Fruit fly (Drosophila melanogaster): Measurements from ENCODE around the gene CG5854.

Gene CG5854

DNA sequence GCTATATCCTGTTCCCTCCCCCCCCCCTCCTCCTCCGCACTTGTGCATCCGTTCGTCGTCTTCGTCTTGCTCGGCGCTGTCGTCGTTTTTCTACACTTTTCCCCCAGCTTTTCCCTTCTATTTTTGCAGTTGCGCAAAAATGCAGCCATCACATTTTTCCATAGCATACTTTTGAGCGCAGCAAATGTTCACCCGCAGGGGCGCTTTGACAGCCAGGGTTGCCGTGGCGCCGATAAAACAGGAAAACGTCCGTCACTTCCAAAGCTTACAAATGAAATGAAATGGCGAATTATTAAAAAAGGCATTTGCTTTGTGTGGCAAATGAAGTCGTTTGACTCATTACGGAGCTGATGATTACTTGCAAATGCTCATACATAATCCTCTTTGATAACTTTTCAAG lies 31.2 kb upstream of the CG5854 start:
- TF ChIP-seq CG5180 (GFP tag; optimal IDR thresholded peaks at IDR 0.05) = no peak
- no peak for TF ChIP-seq CG6813 (GFP tag; optimal IDR thresholded peaks at IDR 0.05)
- peak; percentile 91 for TF ChIP-seq CG2116 (GFP tag; optimal IDR thresholded peaks at IDR 0.05)
- no peak for TF ChIP-seq Asciz (GFP tag; optimal IDR thresholded peaks at IDR 0.05)
- no peak for TF ChIP-seq jigr1 (GFP tag; IDR thresholded peaks at IDR 0.05)
- TF ChIP-seq gem (tag; optimal IDR thresholded peaks at IDR 0.05) = no peak
- no peak for TF ChIP-seq chm (GFP tag; IDR thresholded peaks at IDR 0.05)
- no peak for TF ChIP-seq Scr (GFP tag; IDR thresholded peaks at IDR 0.05; ENCODE audit: partially characterized antibody)
- TF ChIP-seq crc (GFP tag; optimal IDR thresholded peaks at IDR 0.05) = no peak
- no peak for TF ChIP-seq nerfin-1 (tag; optimal IDR thresholded peaks at IDR 0.05)
- TF ChIP-seq Taf1 (GFP tag; IDR thresholded peaks at IDR 0.05) = no peak
- TF ChIP-seq sna (GFP tag; IDR thresholded peaks at IDR 0.05; ENCODE audit: partially characterized antibody) = no peak
- no peak for TF ChIP-seq Side (GFP tag; optimal IDR thresholded peaks at IDR 0.05)
- no peak for TF ChIP-seq CG13123 (GFP tag; optimal IDR thresholded peaks at IDR 0.05)
- TF ChIP-seq maf-S (GFP tag; optimal IDR thresholded peaks at IDR 0.05) = no peak
- TF ChIP-seq Med (GFP tag) = peak; percentile 34
- no peak for TF ChIP-seq Bdp1 (GFP tag; optimal IDR thresholded peaks at IDR 0.05)
- TF ChIP-seq pfk (GFP tag; optimal IDR thresholded peaks at IDR 0.05) = no peak
- no peak for TF ChIP-seq gcm2 (GFP tag; optimal IDR thresholded peaks at IDR 0.05)
- no peak for TF ChIP-seq Ravus (GFP tag; IDR thresholded peaks at IDR 0.05)
- TF ChIP-seq psq (GFP tag; optimal IDR thresholded peaks at IDR 0.05) = no peak
- no peak for TF ChIP-seq insv (GFP tag; optimal IDR thresholded peaks at IDR 0.05)
- TF ChIP-seq Dbx (GFP tag; IDR thresholded peaks at IDR 0.05) = no peak
- no peak for TF ChIP-seq CG1233 (GFP tag; optimal IDR thresholded peaks at IDR 0.05)
- no peak for TF ChIP-seq vnd (GFP tag; IDR thresholded peaks at IDR 0.05; ENCODE audit: partially characterized antibody)
- no peak for TF ChIP-seq CG7745 (tag; optimal IDR thresholded peaks at IDR 0.05)
- no peak for TF ChIP-seq CG6272 (GFP tag; IDR thresholded peaks at IDR 0.05)
- peak; percentile 81 for TF ChIP-seq stwl (tag; optimal IDR thresholded peaks at IDR 0.05)
- no peak for TF ChIP-seq Hr39 (optimal IDR thresholded peaks at IDR 0.05)
- no peak for TF ChIP-seq gfzf (GFP tag; optimal IDR thresholded peaks at IDR 0.05)
- peak; percentile 60 for TF ChIP-seq CTCF (GFP tag; optimal IDR thresholded peaks at IDR 0.05)
- no peak for TF ChIP-seq slp2 (GFP tag; optimal IDR thresholded peaks at IDR 0.05)
- TF ChIP-seq B-H2 (GFP tag; optimal IDR thresholded peaks at IDR 0.05) = no peak
- TF ChIP-seq pb (GFP tag; optimal IDR thresholded peaks at IDR 0.05) = no peak
- TF ChIP-seq Sox102F (GFP tag; optimal IDR thresholded peaks at IDR 0.05) = no peak
- TF ChIP-seq CkIIα-i1 (GFP tag; IDR thresholded peaks at IDR 0.05) = no peak
- TF ChIP-seq vvl (GFP tag; IDR thresholded peaks at IDR 0.05) = 0 out of 2 replicates have a peak, but pooled peaks have one; percentile 16

dm6 chr3R:23903425-23903824 lies 30.3 kb upstream of the CG5854 start:
- 0 out of 4 replicates have a peak, but pooled peaks have one; percentile 68 for TF ChIP-seq chinmo (GFP tag; IDR thresholded peaks at IDR 0.05; ENCODE audit: partially characterized antibody)
- TF ChIP-seq ab (GFP tag; optimal IDR thresholded peaks at IDR 0.05) = no peak

DNA sequence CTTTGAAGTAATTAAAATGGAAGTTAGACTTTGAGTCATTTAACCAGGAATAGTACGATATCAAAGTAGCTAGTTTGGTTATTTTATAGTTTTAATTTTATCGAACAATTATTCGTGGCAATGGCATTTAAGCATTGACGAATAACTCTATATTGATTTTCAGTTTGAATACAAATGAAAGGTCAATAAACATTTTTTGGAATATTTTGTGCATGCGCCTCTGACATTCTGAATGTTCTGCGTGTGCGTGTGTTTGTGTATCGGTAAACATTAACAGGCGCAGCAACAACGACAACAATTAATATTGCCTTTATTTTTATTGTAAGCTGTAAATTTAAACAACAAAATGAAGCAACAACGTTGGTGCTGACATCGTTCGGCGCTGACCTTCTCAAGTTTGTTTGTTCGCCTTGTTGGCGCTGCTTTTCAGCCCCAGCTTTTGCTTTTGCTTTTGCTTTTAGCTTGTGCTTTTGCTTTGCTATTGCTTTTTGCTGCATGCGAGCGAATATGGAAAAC lies 24.3 kb upstream of the CG5854 start:
- TF ChIP-seq CG10209 (GFP tag; optimal IDR thresholded peaks at IDR 0.05) (peak; percentile 57), CG10274 (GFP tag; optimal IDR thresholded peaks at IDR 0.05) (no peak), CTCF (GFP tag; optimal IDR thresholded peaks at IDR 0.05) (no peak), YL-1 (GFP tag; optimal IDR thresholded peaks at IDR 0.05) (no peak), CG4707 (GFP tag; optimal IDR thresholded peaks at IDR 0.05) (no peak), row (GFP tag; IDR thresholded peaks at IDR 0.05) (no peak), Fer1 (GFP tag; optimal IDR thresholded peaks at IDR 0.05) (peak; percentile 60), Asciz (GFP tag; optimal IDR thresholded peaks at IDR 0.05) (peak; percentile 53), lola (GFP tag; optimal IDR thresholded peaks at IDR 0.05) (no peak), Lim3 (GFP tag; IDR thresholded peaks at IDR 0.05) (no peak), nerfin-2 (GFP tag; IDR thresholded peaks at IDR 0.05; ENCODE audit: partially characterized antibody) (no peak), CG7786 (GFP tag; optimal IDR thresholded peaks at IDR 0.05) (no peak), ara (GFP tag; IDR thresholded peaks at IDR 0.05) (peak; percentile 11; the same call in 1 of the 2 replicates), Pdp1 (GFP tag; optimal IDR thresholded peaks at IDR 0.05) (no peak)
